Worm (Caenorhabditis elegans) whole organism, midembryonic: ENCODE results near the gene R01B10.2.

Source experiments
- T22C8.4 ChIP-seq: fragments of 200-800 bp; sonication (Bioruptor generic); IDR thresholded peaks from 2 replicates; pipeline ENCODE4 v1.3.6; 2022; ENCODE audit warnings: missing genetic modification characterization, missing compliant biosample characterization
- flt-1 ChIP-seq: fragments of 200-800 bp; sonication (Bioruptor generic); IDR thresholded peaks from 2 replicates; pipeline ENCODE4 v1.3.6; 2022; ENCODE audit warnings: missing genetic modification characterization, missing compliant biosample characterization
- klf-2 ChIP-seq: fragments of 200-800 bp; sonication (Bioruptor generic); conservative IDR thresholded peaks from 2 replicates; pipeline ENCODE4 v1.3.6; 2022; ENCODE audit warnings: missing genetic modification reagents, missing genetic modification characterization, missing compliant biosample characterization
- med-1 ChIP-seq: sonication (generic microtip); optimal IDR thresholded peaks from 2 replicates; lab custom pipeline; 2017; ENCODE audit warnings: missing genetic modification characterization, mild to moderate bottlenecking, missing compliant biosample characterization, antibody characterized with exemption, missing genetic modification reagents; ENCODE audit not compliant: insufficient read depth
- ztf-29 ChIP-seq: fragments of 200-800 bp; sonication (Bioruptor generic); IDR thresholded peaks from 2 replicates; pipeline ENCODE4 v1.3.6; 2022; ENCODE audit warnings: missing genetic modification reagents, missing genetic modification characterization, missing compliant biosample characterization

DNA sequence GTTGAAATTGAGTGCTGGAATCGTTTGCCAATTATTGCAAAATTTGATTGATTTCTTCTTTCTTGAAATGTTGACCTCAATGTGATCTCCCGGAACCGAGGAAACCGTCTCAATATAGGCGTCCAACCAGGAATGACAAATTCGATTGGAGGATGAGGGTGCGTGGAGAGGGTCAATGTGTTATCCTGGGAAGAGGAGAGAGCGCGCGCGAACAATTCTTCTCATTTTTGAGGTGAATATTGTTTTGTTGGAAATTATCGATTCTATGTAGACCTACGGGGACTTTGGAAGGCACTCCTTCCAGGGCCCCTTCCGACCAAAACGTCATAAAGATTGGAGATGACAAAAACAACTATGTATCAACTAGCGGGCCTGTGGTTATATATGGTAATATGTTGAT lies 4.7 kb downstream of the R01B10.2 start:
- TF ChIP-seq med-1 (GFP tag; lab: Kevin White, UChicago) (no peak), ztf-29 (GFP tag; lab: Robert Waterston, UW) (no peak), flt-1 (GFP tag; lab: Robert Waterston, UW) (no peak), T22C8.4 (GFP tag; lab: Robert Waterston, UW) (no peak), klf-2 (GFP tag; lab: Robert Waterston, UW) (no peak)
